Worm (Caenorhabditis elegans): ENCODE results near the gene cdh-12.

cdh-12 gene

ce11 chrIII:1207852-1208251 is 56.0 kb downstream of the cdh-12 start, which contains the start of gene orc-3:
Gene orc-3, plus strand, starts transcription at chrIII:1208133.
- peak; percentile 9 for TF ChIP-seq xbp-1 (tag; optimal IDR thresholded peaks at IDR 0.05)
- TF ChIP-seq ceh-82 (tag; optimal IDR thresholded peaks at IDR 0.05), result peak in 2 of 3 experiments; percentile 8 to 36
- TF ChIP-seq F16B12.6 (tag; optimal IDR thresholded peaks at IDR 0.05), result peak; percentile 62
- peak; percentile 69 to 92 for TF ChIP-seq efl-1 (optimal IDR thresholded peaks at IDR 0.05)
- TF ChIP-seq efl-1 (GFP tag; optimal IDR thresholded peaks at IDR 0.05 in 1 of 2), result peak; percentile 93 to 99
- TF ChIP-seq nhr-85 (tag), result peak; percentile 78
- no peak for TF ChIP-seq ets-5 (GFP tag; IDR thresholded peaks at IDR 0.05)
- no peak for TF ChIP-seq ceh-88 (GFP tag; IDR thresholded peaks at IDR 0.05)
- TF ChIP-seq zag-1 (tag; optimal IDR thresholded peaks at IDR 0.05), result no peak
- no peak for TF ChIP-seq fkh-8 (tag; optimal IDR thresholded peaks at IDR 0.05)
- TF ChIP-seq dpl-1 (GFP tag; optimal IDR thresholded peaks at IDR 0.05), result peak; percentile 86 to 92 (median 90)
- TF ChIP-seq nhr-90 (tag; optimal IDR thresholded peaks at IDR 0.05; ENCODE audit: poor library complexity), result no peak
- peak; percentile 88 to 95 for TF ChIP-seq lin-35 (GFP tag; optimal IDR thresholded peaks at IDR 0.05)
- peak; percentile 1 for TF ChIP-seq unc-130 (tag; optimal IDR thresholded peaks at IDR 0.05)
- TF ChIP-seq ces-1 (GFP tag; optimal IDR thresholded peaks at IDR 0.05), result no peak
- no peak for TF ChIP-seq zip-4 (GFP tag; optimal IDR thresholded peaks at IDR 0.05)
- peak; percentile 47 for TF ChIP-seq C16A3.4 (tag; optimal IDR thresholded peaks at IDR 0.05)
- TF ChIP-seq unc-98 (GFP tag; IDR thresholded peaks at IDR 0.05), result no peak
- peak; percentile 55 for TF ChIP-seq mep-1 (tag; optimal IDR thresholded peaks at IDR 0.05)
- TF ChIP-seq blmp-1 (tag; optimal IDR thresholded peaks at IDR 0.05), result peak; percentile 30
- TF ChIP-seq nhr-28 (tag; optimal IDR thresholded peaks at IDR 0.05), result no peak
- no peak for TF ChIP-seq dsc-1 (tag; optimal IDR thresholded peaks at IDR 0.05)
- peak; percentile 64 for TF ChIP-seq rnt-1 (tag; optimal IDR thresholded peaks at IDR 0.05)
- TF ChIP-seq aha-1 (tag; optimal IDR thresholded peaks at IDR 0.05), result no peak
- peak; percentile 38 for TF ChIP-seq snu-23 (GFP tag; optimal IDR thresholded peaks at IDR 0.05)
- TF ChIP-seq lsy-2 (tag; optimal IDR thresholded peaks at IDR 0.05), result peak; percentile 20 to 68
- TF ChIP-seq lin-14 (GFP tag; optimal IDR thresholded peaks at IDR 0.05), result no peak
- peak; percentile 64 for TF ChIP-seq skn-1 (tag; optimal IDR thresholded peaks at IDR 0.05)
- peak; percentile 8 for TF ChIP-seq lin-13 (GFP tag; optimal IDR thresholded peaks at IDR 0.05)
- TF ChIP-seq hlh-17 (GFP tag; optimal IDR thresholded peaks at IDR 0.05; ENCODE audit: borderline replicate concordance), result no peak
- no peak for TF ChIP-seq nhr-12 (tag; optimal IDR thresholded peaks at IDR 0.05)
- no peak for TF ChIP-seq Y116A8C.19 (tag; optimal IDR thresholded peaks at IDR 0.05; ENCODE audit: borderline replicate concordance)
- TF ChIP-seq nhr-11 (tag; optimal IDR thresholded peaks at IDR 0.05), result no peak
- TF ChIP-seq elt-2 (tag; optimal IDR thresholded peaks at IDR 0.05), result no peak
- peak; percentile 30 for TF ChIP-seq lin-15B (tag; optimal IDR thresholded peaks at IDR 0.05)

- TF ChIP-seq nhr-28 (tag; optimal IDR thresholded peaks at IDR 0.05) (no peak), fkh-8 (tag; optimal IDR thresholded peaks at IDR 0.05) (no peak), mdl-1 (tag; optimal IDR thresholded peaks at IDR 0.05) (no peak), nhr-19 (GFP tag; conservative IDR thresholded peaks at IDR 0.05) (no peak)
Observed at ce11 chrIII:1210638-1211037, 58.8 kb downstream of the cdh-12 start.

DNA sequence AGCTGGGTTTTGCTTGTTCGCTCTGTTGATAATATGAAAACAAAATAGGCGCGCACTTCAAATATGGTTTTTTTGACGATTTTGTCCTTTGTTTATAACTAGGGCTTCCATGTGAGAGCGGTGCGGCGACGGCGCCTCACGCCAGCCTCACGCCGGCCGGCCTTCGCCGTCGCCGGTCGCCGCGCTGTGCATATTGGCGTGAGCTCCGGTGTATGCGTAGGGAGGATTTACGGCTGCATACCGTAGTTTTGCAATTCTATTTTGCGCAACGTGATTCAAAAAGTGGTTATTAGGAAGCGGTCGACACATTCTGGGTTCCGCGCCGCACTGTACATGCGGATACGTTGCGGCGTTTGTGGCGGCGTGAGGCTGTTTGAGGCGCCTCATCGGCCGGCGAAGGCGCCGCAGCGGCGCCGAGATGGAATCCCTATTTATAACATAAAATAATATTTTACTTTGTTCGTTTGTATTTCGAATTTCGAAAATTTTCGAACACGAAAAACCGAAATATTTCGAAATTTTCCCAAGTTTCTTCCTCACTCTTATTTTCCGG is 62.4 kb downstream of the cdh-12 start:
- TF ChIP-seq hlh-4 (tag; optimal IDR thresholded peaks at IDR 0.05) (no peak), nhr-11 (tag; optimal IDR thresholded peaks at IDR 0.05) (no peak), unc-98 (GFP tag; IDR thresholded peaks at IDR 0.05) (no peak), mdl-1 (tag; optimal IDR thresholded peaks at IDR 0.05) (no peak), unc-30 (tag; optimal IDR thresholded peaks at IDR 0.05) (no peak), xbp-1 (tag; optimal IDR thresholded peaks at IDR 0.05) (no peak), nhr-84 (tag; optimal IDR thresholded peaks at IDR 0.05) (no peak), unc-86 (tag; optimal IDR thresholded peaks at IDR 0.05) (no peak), fkh-10 (GFP tag; optimal IDR thresholded peaks at IDR 0.05) (no peak), egl-27 (tag; optimal IDR thresholded peaks at IDR 0.05) (no peak), swsn-7 (tag; optimal IDR thresholded peaks at IDR 0.05) (no peak), lsy-2 (tag; optimal IDR thresholded peaks at IDR 0.05) (no peak), fkh-4 (tag; optimal IDR thresholded peaks at IDR 0.05; ENCODE audit: borderline replicate concordance) (no peak), irx-1 (tag; optimal IDR thresholded peaks at IDR 0.05) (no peak), sptf-1 (tag; optimal IDR thresholded peaks at IDR 0.05) (no peak), lin-15B (tag; optimal IDR thresholded peaks at IDR 0.05) (no peak)
